Fruit fly (Drosophila melanogaster) whole organism, prepupa: ENCODE measurements around the gene CG33764.

Experiments used
- CG16779 ChIP-seq: fragments of 200-800 bp; sonication (Bioruptor generic); optimal IDR thresholded peaks from 3 replicates; lab custom pipeline; 2017; ENCODE audit warnings: missing biosample characterization, mild to moderate bottlenecking, missing genetic modification characterization
- CG31627 ChIP-seq: fragments of 200-800 bp; sonication (Bioruptor generic); optimal IDR thresholded peaks from 3 replicates; lab custom pipeline; 2016; ENCODE audit warnings: missing biosample characterization, missing genetic modification characterization
- CG32006 ChIP-seq: fragments of 200-800 bp; sonication (Bioruptor generic); optimal IDR thresholded peaks from 3 replicates; lab custom pipeline; 2017; ENCODE audit warnings: missing biosample characterization, mild to moderate bottlenecking, missing genetic modification characterization
- CG6792 ChIP-seq: fragments of 200-800 bp; sonication (Bioruptor generic); optimal IDR thresholded peaks from 3 replicates; lab custom pipeline; 2016; ENCODE audit warnings: missing biosample characterization, missing genetic modification characterization
- CG6854 ChIP-seq: fragments of 200-800 bp; sonication (Bioruptor generic); optimal IDR thresholded peaks from 2 replicates; lab custom pipeline; 2017; ENCODE audit warnings: missing biosample characterization, mild to moderate bottlenecking, missing genetic modification characterization
- CG8119 ChIP-seq: fragments of 200-800 bp; sonication (Bioruptor generic); IDR thresholded peaks from 3 replicates; pipeline ENCODE4 v1.3.6; 2022; ENCODE audit warnings: missing biosample characterization, missing genetic modification characterization
- CG8319 ChIP-seq: fragments of 200-800 bp; sonication (Bioruptor generic); optimal IDR thresholded peaks from 3 replicates; lab custom pipeline; 2016; ENCODE audit warnings: missing biosample characterization, missing genetic modification characterization
- CG9139 ChIP-seq: fragments of 200-800 bp; sonication (Bioruptor generic); optimal IDR thresholded peaks from 3 replicates; lab custom pipeline; 2017; ENCODE audit warnings: missing biosample characterization, mild to moderate bottlenecking, missing genetic modification characterization
- Eip93F ChIP-seq: fragments of 200-800 bp; sonication (Bioruptor generic); optimal IDR thresholded peaks from 2 replicates; lab custom pipeline; 2016; ENCODE audit warnings: missing biosample characterization, mild to moderate bottlenecking, missing genetic modification characterization
- Ets96B ChIP-seq: fragments of 200-800 bp; optimal IDR thresholded peaks from 2 replicates; lab custom pipeline; 2019; ENCODE audit warnings: missing biosample characterization, mild to moderate bottlenecking, missing genetic modification characterization, moderate library complexity
- Hr38 ChIP-seq: sonication (Bioruptor generic); optimal IDR thresholded peaks from 2 replicates; lab custom pipeline; 2016; ENCODE audit warnings: missing biosample characterization, missing genetic modification characterization
- dsx ChIP-seq: fragments of 200-800 bp; optimal IDR thresholded peaks from 3 replicates; lab custom pipeline; 2019; ENCODE audit warnings: missing biosample characterization, mild to moderate bottlenecking, missing genetic modification characterization, moderate library complexity; ENCODE audit not compliant: poor library complexity, severe bottlenecking
- esn ChIP-seq: fragments of 200-800 bp; sonication (Bioruptor generic); optimal IDR thresholded peaks from 2 replicates; lab custom pipeline; 2016; ENCODE audit warnings: missing biosample characterization, mild to moderate bottlenecking, missing genetic modification characterization, moderate library complexity

DNA sequence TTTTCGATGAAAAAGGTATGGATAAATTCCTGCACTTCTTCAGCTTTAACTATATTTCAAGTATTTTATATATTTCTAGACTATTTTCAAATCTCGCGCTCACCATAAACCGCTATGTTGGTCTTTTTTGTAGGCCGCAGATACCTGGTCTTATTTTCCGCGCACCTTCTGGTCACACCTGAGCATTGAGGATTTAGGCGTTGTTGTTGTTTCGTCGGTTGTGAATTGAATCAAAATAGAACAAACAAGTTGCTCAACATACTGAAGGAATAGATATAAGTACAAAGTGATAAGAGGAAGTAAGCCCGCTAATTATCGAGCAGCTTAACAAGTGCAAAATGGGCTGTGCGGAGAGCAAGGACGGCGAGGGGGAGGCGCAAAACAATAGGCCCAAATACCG is 10.5 kb upstream of the CG33764 start, which contains the start of gene Ctl1:
- no peak for TF ChIP-seq CG16779
- TF ChIP-seq esn (GFP tag; lab: Kevin White, UChicago) = no peak
- TF ChIP-seq CG8119 = no peak
- no peak for TF ChIP-seq dsx (GFP tag; lab: Kevin White, UChicago)
- no peak for TF ChIP-seq CG6854 (GFP tag; lab: Kevin White, UChicago)
- no peak for TF ChIP-seq Hr38 (GFP tag; lab: Kevin White, UChicago)
- no peak for TF ChIP-seq Ets96B (tag; lab: Kevin White, UChicago)
- no peak for TF ChIP-seq CG8319
- TF ChIP-seq CG6792 (GFP tag; lab: Kevin White, UChicago) = no peak
- no peak for TF ChIP-seq CG32006 (GFP tag; lab: Kevin White, UChicago)
- TF ChIP-seq CG31627 (GFP tag; lab: Kevin White, UChicago) = no peak
- no peak for TF ChIP-seq CG9139 (GFP tag; lab: Kevin White, UChicago)
- no peak for TF ChIP-seq Eip93F (GFP tag; lab: Kevin White, UChicago)
